Fruit fly (Drosophila melanogaster) whole organism, adult: ENCODE data around the gene CG12784.

Experiments used
- CG11617 ChIP-seq: fragments of 200-800 bp; sonication (Bioruptor generic); optimal IDR thresholded peaks from 2 replicates; lab custom pipeline; 2017; ENCODE audit warnings: mild to moderate bottlenecking, missing biosample characterization, missing genetic modification reagents, missing genetic modification characterization
- CG12768 ChIP-seq: fragments of 200-800 bp; sonication (Bioruptor generic); optimal IDR thresholded peaks from 2 replicates; lab custom pipeline; 2017; ENCODE audit warnings: missing biosample characterization, missing genetic modification characterization, mild to moderate bottlenecking, moderate library complexity, missing genetic modification reagents
- CG14711 ChIP-seq: fragments of 200-800 bp; sonication (Bioruptor generic); optimal IDR thresholded peaks from 2 replicates; lab custom pipeline; 2018; ENCODE audit warnings: missing biosample characterization, mild to moderate bottlenecking, missing genetic modification characterization, moderate library complexity
- CG7045 ChIP-seq: fragments of 200-800 bp; sonication (Bioruptor generic); optimal IDR thresholded peaks from 2 replicates; lab custom pipeline; 2017; ENCODE audit warnings: missing biosample characterization, mild to moderate bottlenecking, missing genetic modification characterization
- Mnt ChIP-seq: fragments of 200-800 bp; sonication (Bioruptor generic); optimal IDR thresholded peaks from 2 replicates; lab custom pipeline; 2016; ENCODE audit warnings: missing biosample characterization, mild to moderate bottlenecking, missing genetic modification characterization
- cnc ChIP-seq, 2 experiments: fragments of >200 bp; optimal IDR thresholded peaks; 2 replicates each; lab custom pipeline; 2017

DNA sequence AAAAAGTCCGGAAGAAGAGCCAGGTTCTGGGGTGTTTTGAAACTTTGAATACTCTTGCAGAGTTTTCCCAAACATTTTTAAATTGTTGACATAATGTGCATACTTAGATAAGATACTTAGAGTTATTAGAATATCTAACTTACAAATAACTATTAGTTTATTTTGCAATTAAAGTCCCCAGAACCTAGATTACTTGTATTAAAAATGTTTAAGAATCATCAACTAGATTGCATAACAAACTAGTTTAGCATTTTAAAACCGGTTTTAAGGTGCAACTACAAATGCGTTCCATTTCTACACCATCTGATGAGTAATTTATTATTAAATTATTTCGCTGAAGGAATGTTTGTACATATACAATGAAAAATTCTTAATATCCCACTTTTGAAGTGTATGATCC is 43.4 kb downstream of the CG12784 start:
- TF ChIP-seq CG12768 (GFP tag; lab: Kevin White, UChicago) (no peak), CG14711 (no peak), Mnt (GFP tag; lab: Kevin White, UChicago) (no peak), cnc (optimal IDR thresholded peaks at IDR 0.05; lab: Kevin White, UChicago) (no peak), CG7045 (GFP tag; lab: Kevin White, UChicago) (no peak), CG11617 (no peak)
